Worm (Caenorhabditis elegans) whole organism, L4/young adult: ENCODE results near the gene C52B9.19.

Experiments
- W03F9.2 ChIP-seq: fragments of 150-350 bp; optimal IDR thresholded peaks from 2 replicates; lab custom pipeline; 2014; ENCODE audit warnings: missing biosample characterization, missing genetic modification characterization
- dao-5 ChIP-seq: sonication (generic microtip); optimal IDR thresholded peaks from 2 replicates; lab custom pipeline; 2016; ENCODE audit warnings: missing genotype, missing genetic modification characterization, moderate library complexity, missing compliant biosample characterization
- him-1 ChIP-seq: sonication (generic microtip); optimal IDR thresholded peaks from 2 replicates; lab custom pipeline; 2016; ENCODE audit warnings: missing genotype, missing genetic modification reagents, missing genetic modification characterization, missing compliant biosample characterization

ce11 chrX:4306861-4307260 is 24.5 kb downstream of the C52B9.19 start, which contains the start of gene pqn-15:
- TF ChIP-seq dao-5 (tag; lab: Kevin White, UChicago): no peak
- no peak for TF ChIP-seq him-1 (tag; lab: Kevin White, UChicago)
- TF ChIP-seq W03F9.2 (tag; lab: Kevin White, UChicago): no peak
